Worm (Caenorhabditis elegans) whole organism, L2 larva: ENCODE results near the gene R07E5.19.

Source experiments
- C34F6.9 ChIP-seq: fragments of 150-350 bp; optimal IDR thresholded peaks from 2 replicates; lab custom pipeline; 2014; ENCODE audit warnings: missing biosample characterization, missing genetic modification characterization
- F13H6.1 ChIP-seq: sonication (generic microtip); optimal IDR thresholded peaks from 2 replicates; lab custom pipeline; 2016; ENCODE audit warnings: missing genetic modification characterization, missing compliant biosample characterization
- R02D3.7 ChIP-seq: fragments of 150-350 bp; optimal IDR thresholded peaks from 2 replicates; lab custom pipeline; 2014; ENCODE audit warnings: missing biosample characterization, missing genetic modification characterization
- Y55F3AM.14 ChIP-seq: fragments of 200-800 bp; sonication (Bioruptor generic); optimal IDR thresholded peaks from 2 replicates; lab custom pipeline; 2018; ENCODE audit warnings: mild to moderate bottlenecking, missing genetic modification characterization, missing compliant biosample characterization
- ZK546.5 ChIP-seq: sonication (generic microtip); optimal IDR thresholded peaks from 2 replicates; lab custom pipeline; 2017; ENCODE audit warnings: missing biosample characterization, missing genetic modification characterization
- alr-1 ChIP-seq: fragments of 150-350 bp; optimal IDR thresholded peaks from 2 replicates; lab custom pipeline; 2014; ENCODE audit warnings: missing biosample characterization, missing genetic modification characterization
- aly-2 ChIP-seq: fragments of 150-350 bp; optimal IDR thresholded peaks from 2 replicates; lab custom pipeline; 2014; ENCODE audit warnings: missing biosample characterization, missing genetic modification characterization
- ama-1 ChIP-seq: fragments of 150-350 bp; optimal IDR thresholded peaks from 2 replicates; lab custom pipeline; 2018; ENCODE audit warnings: inconsistent platforms
- blmp-1 ChIP-seq: sonication (generic microtip); optimal IDR thresholded peaks from 2 replicates; lab custom pipeline; 2017; ENCODE audit warnings: missing genetic modification characterization, mild to moderate bottlenecking, missing compliant biosample characterization, antibody characterized with exemption, moderate library complexity; ENCODE audit not compliant: insufficient read depth
- ceh-16 ChIP-seq: fragments of 150-350 bp; optimal IDR thresholded peaks from 2 replicates; lab custom pipeline; 2014; ENCODE audit warnings: missing biosample characterization, missing genetic modification characterization
- dmd-4 ChIP-seq: sonication (generic microtip); optimal IDR thresholded peaks from 2 replicates; lab custom pipeline; 2017; ENCODE audit warnings: missing biosample characterization, missing genetic modification characterization
- egl-27 ChIP-seq: sonication (generic microtip); optimal IDR thresholded peaks from 3 replicates; lab custom pipeline; 2017; ENCODE audit warnings: missing biosample characterization, missing genetic modification reagents, missing genetic modification characterization
- elt-3 ChIP-seq: sonication (generic microtip); optimal IDR thresholded peaks from 2 replicates; lab custom pipeline; 2017; ENCODE audit warnings: missing biosample characterization, missing genetic modification characterization
- fos-1 ChIP-seq: fragments of 150-350 bp; optimal IDR thresholded peaks from 2 replicates; lab custom pipeline; 2014; ENCODE audit warnings: missing biosample characterization, missing genetic modification characterization
- lin-11 ChIP-seq: fragments of 150-350 bp; sonication (generic microtip); optimal IDR thresholded peaks from 2 replicates; lab custom pipeline; 2014; ENCODE audit warnings: missing biosample characterization, missing genetic modification characterization, inconsistent platforms, mixed read lengths
- lsy-2 ChIP-seq, 2 experiments: fragments of 150-350 bp in 1 of 2; sonication (generic microtip) in 1 of 2; optimal IDR thresholded peaks; 2 replicates each; lab custom pipeline; 2014 to 2017; ENCODE audit warnings: missing biosample characterization in 2 of 2, missing genetic modification characterization in 2 of 2
- mab-5 ChIP-seq: fragments of 150-350 bp; optimal IDR thresholded peaks from 2 replicates; lab custom pipeline; 2014; ENCODE audit warnings: missing biosample characterization, missing genetic modification characterization
- mbf-1 ChIP-seq: sonication (generic microtip); optimal IDR thresholded peaks from 2 replicates; lab custom pipeline; 2017; ENCODE audit warnings: missing biosample characterization, missing genetic modification characterization
- mdl-1 ChIP-seq, 2 experiments: fragments of 150-350 bp in 1 of 2; sonication (generic microtip) in 1 of 2; optimal IDR thresholded peaks; 2 replicates each; lab custom pipeline; 2017; ENCODE audit warnings: missing biosample characterization in 2 of 2, missing genetic modification characterization in 2 of 2
- nhr-10 ChIP-seq: sonication (generic microtip); optimal IDR thresholded peaks from 2 replicates; lab custom pipeline; 2017; ENCODE audit warnings: missing biosample characterization, missing genetic modification characterization
- nhr-11 ChIP-seq: fragments of 150-350 bp; optimal IDR thresholded peaks from 2 replicates; lab custom pipeline; 2014; ENCODE audit warnings: missing biosample characterization, missing genetic modification characterization
- nhr-129 ChIP-seq: fragments of 150-350 bp; optimal IDR thresholded peaks from 2 replicates; lab custom pipeline; 2014; ENCODE audit warnings: missing biosample characterization, missing genetic modification characterization
- nhr-237 ChIP-seq: fragments of 150-350 bp; optimal IDR thresholded peaks from 2 replicates; lab custom pipeline; 2014; ENCODE audit warnings: missing biosample characterization, missing genetic modification characterization
- nhr-25 ChIP-seq: fragments of 150-350 bp; sonication (generic microtip); optimal IDR thresholded peaks from 3 replicates; lab custom pipeline; 2014; ENCODE audit warnings: missing biosample characterization, missing genetic modification characterization
- nhr-77 ChIP-seq: fragments of 150-350 bp; optimal IDR thresholded peaks from 2 replicates; lab custom pipeline; 2014; ENCODE audit warnings: missing biosample characterization, missing genetic modification characterization
- peb-1 ChIP-seq: fragments of 150-350 bp; optimal IDR thresholded peaks from 2 replicates; lab custom pipeline; 2014; ENCODE audit warnings: missing biosample characterization, missing genetic modification characterization
- skn-1 ChIP-seq: sonication (generic microtip); optimal IDR thresholded peaks from 2 replicates; lab custom pipeline; 2017; ENCODE audit warnings: missing biosample characterization, missing genetic modification characterization
- sma-3 ChIP-seq: sonication (generic microtip); optimal IDR thresholded peaks from 2 replicates; lab custom pipeline; 2016; ENCODE audit warnings: missing genetic modification reagents, missing genetic modification characterization, missing compliant biosample characterization
- unc-62 ChIP-seq: fragments of 150-350 bp; optimal IDR thresholded peaks from 2 replicates; lab custom pipeline; 2014; ENCODE audit warnings: missing biosample characterization, missing genetic modification reagents, missing genetic modification characterization
- zag-1 ChIP-seq: fragments of 150-350 bp; optimal IDR thresholded peaks from 2 replicates; lab custom pipeline; 2014; ENCODE audit warnings: missing biosample characterization, missing genetic modification characterization
- ztf-1 ChIP-seq: fragments of 200-800 bp; sonication (Bioruptor generic); conservative IDR thresholded peaks from 2 replicates; pipeline ENCODE4 v1.3.6; 2022; ENCODE audit warnings: missing genetic modification characterization, missing compliant biosample characterization
- ztf-11 ChIP-seq: sonication (generic microtip); optimal IDR thresholded peaks from 2 replicates; lab custom pipeline; 2017; ENCODE audit warnings: missing biosample characterization, missing genetic modification characterization
- ztf-4 ChIP-seq: fragments of 150-350 bp; optimal IDR thresholded peaks from 2 replicates; lab custom pipeline; 2014; ENCODE audit warnings: missing biosample characterization, missing genetic modification characterization

Gene R07E5.19

ce11 chrIII:4401142-4401541, 16.7 kb downstream of the R07E5.19 start, which contains the start of gene R07E5.15:
Gene R07E5.15 (plus strand): TSS chrIII:4401442.
- TF ChIP-seq ama-1 (lab: Kevin White, UChicago) (no peak), blmp-1 (tag; lab: Kevin White, UChicago) (no peak), sma-3 (GFP tag; lab: Kevin White, UChicago) (no peak), ceh-16 (tag; lab: Kevin White, UChicago) (no peak), elt-3 (tag; lab: Kevin White, UChicago) (no peak), dmd-4 (tag; lab: Kevin White, UChicago) (no peak), nhr-129 (no peak), nhr-10 (tag; lab: Kevin White, UChicago) (no peak), unc-62 (GFP tag; lab: Kevin White, UChicago) (no peak), skn-1 (no peak), egl-27 (no peak), ztf-1 (GFP tag; lab: Robert Waterston, UW) (no peak)
- TF ChIP-seq, all 48 proteins: peak for 0

ce11 chrIII:4398463-4398862, 19.4 kb downstream of the R07E5.19 start, which contains the start of gene R07E5.6:
Gene R07E5.6 (plus strand): TSS chrIII:4398763.
- TF ChIP-seq nhr-129 (no peak), ztf-4 (tag; lab: Kevin White, UChicago) (no peak), mdl-1 (tag; optimal IDR thresholded peaks at IDR 0.05; lab: Kevin White, UChicago) (no peak), mab-5 (tag; lab: Kevin White, UChicago) (no peak), lsy-2 (tag; optimal IDR thresholded peaks at IDR 0.05; lab: Kevin White, UChicago) (no peak), nhr-25 (tag; lab: Kevin White, UChicago) (no peak), nhr-77 (tag; lab: Kevin White, UChicago) (no peak), R02D3.7 (tag; lab: Kevin White, UChicago) (no peak), alr-1 (tag; lab: Kevin White, UChicago) (no peak), ceh-16 (tag; lab: Kevin White, UChicago) (no peak), egl-27 (no peak)

ce11 chrIII:4397115-4397514, 20.7 kb downstream of the R07E5.19 start, which contains the start of gene R07E5.5:
Gene R07E5.5 (plus strand): TSS chrIII:4397415.
- TF ChIP-seq ZK546.5 (tag; lab: Kevin White, UChicago) (no peak), ztf-11 (tag; lab: Kevin White, UChicago) (no peak), nhr-11 (tag; lab: Kevin White, UChicago) (no peak), Y55F3AM.14 (GFP tag; lab: Kevin White, UChicago) (no peak), nhr-237 (tag; lab: Kevin White, UChicago) (no peak), blmp-1 (tag; lab: Kevin White, UChicago) (no peak), F13H6.1 (no peak), alr-1 (tag; lab: Kevin White, UChicago) (no peak), mab-5 (tag; lab: Kevin White, UChicago) (no peak), zag-1 (no peak), lsy-2 (tag; optimal IDR thresholded peaks at IDR 0.05; lab: Kevin White, UChicago) (no peak), peb-1 (no peak), ztf-1 (GFP tag; lab: Robert Waterston, UW) (no peak)

- TF ChIP-seq dmd-4 (tag; lab: Kevin White, UChicago) (no peak), R02D3.7 (tag; lab: Kevin White, UChicago) (no peak), ztf-4 (tag; lab: Kevin White, UChicago) (no peak), ceh-16 (tag; lab: Kevin White, UChicago) (no peak)
Observed at ce11 chrIII:4395857-4396256, 22.0 kb downstream of the R07E5.19 start.

DNA sequence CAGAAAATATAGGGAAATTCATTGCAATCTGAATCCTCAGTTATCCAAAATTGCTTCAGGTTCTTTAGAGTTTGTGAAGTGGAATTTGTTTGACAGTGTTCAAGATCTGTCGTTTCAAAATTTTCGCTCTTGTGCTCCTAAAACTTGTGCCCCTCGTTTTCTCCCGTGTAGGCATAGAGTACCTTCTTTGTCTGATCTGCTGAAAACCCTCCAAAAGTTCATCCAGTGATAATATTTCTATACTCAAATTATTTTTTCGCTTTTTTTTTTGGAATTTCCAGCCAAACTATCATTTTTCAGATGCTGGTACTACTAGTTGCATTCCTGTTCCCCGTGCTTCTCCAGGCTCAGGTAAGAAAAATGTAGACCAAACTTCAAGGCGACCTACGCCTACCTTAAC, 23.4 kb downstream of the R07E5.19 start, which contains the start of gene R07E5.4:
TSS of gene R07E5.4 (plus strand) at position 301 of the 400 bp plus-strand sequence.
- TF ChIP-seq C34F6.9 (tag; lab: Kevin White, UChicago): no peak
- TF ChIP-seq nhr-237 (tag; lab: Kevin White, UChicago): no peak
- TF ChIP-seq Y55F3AM.14 (GFP tag; lab: Kevin White, UChicago): no peak
- no peak for TF ChIP-seq dmd-4 (tag; lab: Kevin White, UChicago)
- no peak for TF ChIP-seq nhr-77 (tag; lab: Kevin White, UChicago)
- TF ChIP-seq nhr-10 (tag; lab: Kevin White, UChicago): no peak
- TF ChIP-seq peb-1: no peak
- TF ChIP-seq zag-1: no peak
- no peak for TF ChIP-seq mab-5 (tag; lab: Kevin White, UChicago)
- no peak for TF ChIP-seq alr-1 (tag; lab: Kevin White, UChicago)
- no peak for TF ChIP-seq ztf-4 (tag; lab: Kevin White, UChicago)
- TF ChIP-seq ztf-11 (tag; lab: Kevin White, UChicago): no peak
- TF ChIP-seq fos-1 (tag; lab: Kevin White, UChicago): no peak
- no peak for TF ChIP-seq lin-11 (tag; lab: Kevin White, UChicago)
- TF ChIP-seq aly-2: no peak
- TF ChIP-seq unc-62 (GFP tag; lab: Kevin White, UChicago): no peak
- no peak for TF ChIP-seq ztf-1 (GFP tag; lab: Robert Waterston, UW)
- no peak for TF ChIP-seq mbf-1 (tag; lab: Kevin White, UChicago)
- TF ChIP-seq elt-3 (tag; lab: Kevin White, UChicago): no peak
